Worm (Caenorhabditis elegans) whole organism, L4 larva: ENCODE data around the gene wdfy-2.

Source experiments
- aha-1 ChIP-seq: fragments of 150-350 bp; peaks from one replicate; lab custom pipeline; 2014; ENCODE audit warnings: missing biosample characterization, missing genetic modification characterization
- ceh-62 ChIP-seq: sonication (generic microtip); optimal IDR thresholded peaks from 2 replicates; lab custom pipeline; 2017; ENCODE audit warnings: missing biosample characterization, missing genetic modification characterization
- dve-1 ChIP-seq: sonication (generic microtip); optimal IDR thresholded peaks from 2 replicates; lab custom pipeline; 2017; ENCODE audit warnings: antibody characterized with exemption, mild to moderate bottlenecking, missing genetic modification characterization, missing compliant biosample characterization; ENCODE audit not compliant: insufficient read depth
- fos-1 ChIP-seq: fragments of 150-350 bp; optimal IDR thresholded peaks from 2 replicates; lab custom pipeline; 2014; ENCODE audit warnings: missing biosample characterization, missing genetic modification characterization
- hmg-1.1 ChIP-seq: fragments of 200-800 bp; sonication (Bioruptor generic); IDR thresholded peaks from 2 replicates; pipeline ENCODE4 v1.3.6; 2022; ENCODE audit warnings: missing genetic modification reagents, missing genetic modification characterization, missing compliant biosample characterization
- jun-1 ChIP-seq: fragments of 150-350 bp; optimal IDR thresholded peaks from 2 replicates; lab custom pipeline; 2014; ENCODE audit warnings: missing biosample characterization, missing genetic modification reagents, missing genetic modification characterization
- lin-15B ChIP-seq: fragments of 150-350 bp; sonication (generic microtip); optimal IDR thresholded peaks from 3 replicates; lab custom pipeline; 2014; ENCODE audit warnings: missing biosample characterization, missing genetic modification characterization
- mdl-1 ChIP-seq, 2 experiments: fragments of 150-350 bp in 1 of 2; sonication (generic microtip) in 1 of 2; optimal IDR thresholded peaks; 2 replicates each; lab custom pipeline; 2014 to 2017; ENCODE audit warnings: missing biosample characterization in 2 of 2, missing genetic modification characterization in 2 of 2
- mdt-29 ChIP-seq: fragments of 200-800 bp; sonication (Bioruptor generic); IDR thresholded peaks from 2 replicates; pipeline ENCODE4 v1.3.6; 2022; ENCODE audit warnings: missing genetic modification reagents, missing genetic modification characterization, missing compliant biosample characterization
- nhr-111 ChIP-seq: fragments of 200-800 bp; sonication (Bioruptor generic); optimal IDR thresholded peaks from 2 replicates; lab custom pipeline; 2018; ENCODE audit warnings: mild to moderate bottlenecking, missing genetic modification characterization, missing compliant biosample characterization
- nhr-237 ChIP-seq: sonication (generic microtip); optimal IDR thresholded peaks from 2 replicates; lab custom pipeline; 2017; ENCODE audit warnings: missing biosample characterization, missing genetic modification characterization
- nhr-48 ChIP-seq: sonication (generic microtip); optimal IDR thresholded peaks from 2 replicates; lab custom pipeline; 2016; ENCODE audit warnings: mild to moderate bottlenecking, missing genetic modification characterization, missing compliant biosample characterization
- tag-97 ChIP-seq: fragments of 200-800 bp; sonication (Bioruptor generic); IDR thresholded peaks from 2 replicates; pipeline ENCODE4 v1.3.6; 2022; ENCODE audit warnings: missing genetic modification characterization, missing compliant biosample characterization

ce11 chrII:9347444-9347843, 27.8 kb downstream of the wdfy-2 start:
- TF ChIP-seq jun-1 (tag; lab: Kevin White, UChicago): no peak
- no peak for TF ChIP-seq lin-15B (tag; lab: Kevin White, UChicago)
- no peak for TF ChIP-seq dve-1 (tag; lab: Kevin White, UChicago)
- no peak for TF ChIP-seq ceh-62 (tag; lab: Kevin White, UChicago)
- no peak for TF ChIP-seq mdl-1 (tag; optimal IDR thresholded peaks at IDR 0.05; lab: Kevin White, UChicago)
- no peak for TF ChIP-seq mdt-29
- no peak for TF ChIP-seq hmg-1.1 (GFP tag; lab: Robert Waterston, UW)
- no peak for TF ChIP-seq nhr-237
- TF ChIP-seq tag-97 (GFP tag; lab: Robert Waterston, UW): no peak
- no peak for TF ChIP-seq fos-1 (tag; lab: Kevin White, UChicago)
- TF ChIP-seq nhr-48: no peak
- TF ChIP-seq aha-1 (tag; lab: Kevin White, UChicago): no peak
- TF ChIP-seq nhr-111 (GFP tag; lab: Kevin White, UChicago): no peak
